Fruit fly (Drosophila melanogaster): ENCODE data around the gene Obp19b.

Gene Obp19b

dm6 chrX:20416433-20416832 lies at the start of gene Obp19b:
Gene Obp19b, plus strand, starts transcription at chrX:20416733.
- no peak for TF ChIP-seq noc (tag; optimal IDR thresholded peaks at IDR 0.05)

DNA sequence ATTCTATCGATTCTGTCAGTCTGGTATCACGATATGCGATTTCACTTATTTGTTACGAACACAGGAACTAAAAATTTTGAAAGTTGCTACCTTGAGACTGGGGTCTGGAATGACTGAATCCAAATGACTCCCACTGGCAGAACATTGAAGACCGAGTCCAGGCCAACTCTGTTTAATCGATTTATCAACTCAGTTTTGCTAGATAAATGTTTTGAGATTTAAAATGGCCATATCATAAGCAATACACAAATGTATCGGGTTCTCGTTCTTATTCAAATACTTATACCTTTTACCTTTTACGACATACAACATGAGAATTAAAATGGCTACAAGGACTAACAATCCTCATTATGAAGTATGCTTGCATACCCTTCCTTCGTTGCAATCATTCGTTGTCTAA lies 40.1 kb upstream of the Obp19b start, which contains the start of gene CG12679:
TSS of gene CG12679 (minus strand) at position 101 of the 400 bp plus-strand sequence.
- no peak for TF ChIP-seq noc (tag; optimal IDR thresholded peaks at IDR 0.05)

DNA sequence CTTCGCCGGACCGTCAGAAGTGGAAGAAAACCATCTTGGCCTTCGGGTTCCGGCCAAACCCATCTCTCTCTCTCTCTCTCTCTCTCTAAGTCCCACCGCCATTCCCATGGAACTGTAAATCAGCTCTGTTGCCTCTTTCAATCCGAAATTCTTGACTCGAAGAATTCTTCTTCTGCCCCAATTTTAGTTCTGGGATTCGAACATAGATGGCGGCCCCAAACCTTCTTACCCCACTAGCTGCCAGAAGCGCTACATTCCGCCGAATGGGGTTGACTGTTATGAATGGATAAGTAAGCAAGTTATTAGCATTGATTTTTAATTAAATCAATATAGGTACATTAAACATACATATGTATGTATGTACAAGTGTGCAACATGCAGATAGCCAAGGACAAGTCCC lies 30.7 kb upstream of the Obp19b start:
- no peak for TF ChIP-seq noc (tag; optimal IDR thresholded peaks at IDR 0.05)

dm6 chrX:20389633-20390032 lies 26.9 kb upstream of the Obp19b start:
- TF ChIP-seq noc (tag; optimal IDR thresholded peaks at IDR 0.05) = no peak

dm6 chrX:20390706-20391105 lies 25.8 kb upstream of the Obp19b start, which contains the start of gene jb:
Gene jb, minus strand, starts transcription at chrX:20390806.
- TF ChIP-seq noc (tag; optimal IDR thresholded peaks at IDR 0.05) = no peak

DNA sequence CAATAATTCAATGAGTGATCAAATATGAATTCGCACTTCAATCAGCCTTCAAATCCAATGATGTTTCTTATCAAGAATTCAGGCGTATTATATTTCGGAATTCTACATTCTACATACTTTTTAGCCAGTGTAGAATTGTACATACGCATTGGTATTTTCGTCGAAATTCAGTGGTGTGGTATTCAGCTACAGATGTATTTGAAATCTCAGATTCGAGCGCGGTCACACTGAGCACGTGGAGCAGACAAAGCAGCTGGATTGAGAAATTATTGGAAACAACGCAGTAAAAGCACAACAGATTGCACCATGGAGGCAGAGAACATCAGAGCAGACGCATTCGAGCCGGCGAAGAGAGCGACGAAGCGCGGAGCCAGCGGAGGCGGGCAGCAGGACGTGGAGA lies 25.3 kb upstream of the Obp19b start:
- no peak for TF ChIP-seq noc (tag; optimal IDR thresholded peaks at IDR 0.05)

dm6 chrX:20393580-20393979 lies 23.0 kb upstream of the Obp19b start, which contains the start of gene Syx16:
Gene Syx16, minus strand, starts transcription at chrX:20393751.
- TF ChIP-seq noc (tag; optimal IDR thresholded peaks at IDR 0.05) = no peak

DNA sequence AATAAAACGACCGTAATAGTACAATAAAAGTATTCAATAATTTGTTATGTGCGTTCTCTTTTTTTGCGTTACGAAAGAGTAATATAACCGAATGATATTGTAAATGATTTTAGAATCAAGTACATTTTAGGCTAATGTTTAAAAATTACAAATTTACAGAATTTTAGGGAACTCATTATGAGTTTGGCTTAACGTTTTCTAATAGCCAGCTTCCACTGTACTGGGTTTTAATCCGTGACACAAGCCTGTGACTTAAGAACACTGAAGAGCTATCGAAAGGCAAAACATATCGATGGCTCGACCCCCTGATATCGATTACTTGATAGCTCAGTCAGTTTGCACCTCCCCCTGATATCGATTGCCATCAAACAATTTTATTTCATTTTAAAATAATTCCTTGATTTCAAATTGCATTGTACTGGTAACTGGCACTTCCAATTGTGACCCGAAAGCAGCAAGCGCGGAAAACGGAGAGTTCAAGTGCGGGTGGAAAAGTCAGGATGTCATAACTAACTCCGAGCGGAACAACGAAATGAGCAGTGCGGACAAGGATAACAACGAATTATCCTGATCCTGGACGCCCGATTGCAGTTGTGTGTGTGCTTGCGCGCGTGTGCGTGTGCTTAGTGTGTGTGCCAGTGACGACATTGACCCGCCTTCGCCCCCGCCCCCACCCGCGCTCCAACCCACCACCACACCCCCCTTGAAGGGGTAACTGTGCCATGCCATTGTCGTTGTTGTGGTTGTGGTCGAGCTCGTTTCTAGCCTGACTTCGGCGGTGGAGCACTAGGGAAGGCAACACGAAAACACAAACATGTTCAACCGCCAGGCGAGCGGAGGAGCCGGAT lies 22.2 kb upstream of the Obp19b start, which contains the start of gene HERC2:
TSS of gene HERC2 (plus strand) at position 330 of the 848 bp plus-strand sequence.
- TF ChIP-seq noc (tag; optimal IDR thresholded peaks at IDR 0.05) = no peak

DNA sequence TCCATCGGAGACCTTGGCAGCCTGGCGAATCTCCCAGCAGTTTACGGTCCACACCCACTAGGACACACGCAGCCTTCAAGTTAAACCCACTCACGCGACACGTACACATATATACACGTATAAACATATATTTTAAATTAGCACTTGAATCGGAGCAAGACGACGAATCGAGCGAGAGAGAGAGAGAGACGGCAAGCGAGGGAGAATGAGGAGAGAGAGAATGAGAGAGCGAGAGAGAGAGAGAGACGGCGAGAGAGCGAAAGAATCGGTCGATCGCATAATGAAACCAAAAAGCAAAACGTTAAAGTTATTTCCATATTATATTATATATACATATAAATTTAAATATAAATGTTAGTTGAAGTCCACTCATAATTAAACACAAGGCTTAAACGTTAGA lies 4.9 kb upstream of the Obp19b start:
- TF ChIP-seq noc (tag; optimal IDR thresholded peaks at IDR 0.05) = no peak

DNA sequence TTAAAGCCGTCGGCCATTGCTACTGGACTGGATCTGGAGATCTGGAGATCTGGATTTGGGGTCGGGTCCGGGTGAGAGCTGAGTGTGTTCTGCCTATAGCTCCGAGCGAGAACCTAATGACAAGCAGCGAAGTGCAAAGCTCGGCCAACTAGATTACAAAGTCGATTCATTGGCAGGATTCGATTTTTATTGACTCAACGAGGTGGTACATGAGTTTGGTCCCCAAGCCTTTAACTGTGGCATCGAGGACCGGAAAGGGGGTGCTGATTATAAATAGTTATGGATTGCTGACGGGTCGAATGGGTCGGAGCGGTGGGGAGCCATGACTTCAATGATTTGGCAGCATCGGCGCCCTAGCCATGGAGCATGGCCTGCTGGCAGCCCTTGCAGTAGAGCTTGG lies 3.1 kb upstream of the Obp19b start, which contains the start of gene CG15459:
TSS of gene CG15459 (minus strand) at position 101 of the 400 bp plus-strand sequence.
- no peak for TF ChIP-seq noc (tag; optimal IDR thresholded peaks at IDR 0.05)

dm6 chrX:20414099-20414498 lies 2.4 kb upstream of the Obp19b start, which contains the start of gene CG15458:
Gene CG15458, minus strand, starts transcription at chrX:20414199.
- no peak for TF ChIP-seq noc (tag; optimal IDR thresholded peaks at IDR 0.05)

DNA sequence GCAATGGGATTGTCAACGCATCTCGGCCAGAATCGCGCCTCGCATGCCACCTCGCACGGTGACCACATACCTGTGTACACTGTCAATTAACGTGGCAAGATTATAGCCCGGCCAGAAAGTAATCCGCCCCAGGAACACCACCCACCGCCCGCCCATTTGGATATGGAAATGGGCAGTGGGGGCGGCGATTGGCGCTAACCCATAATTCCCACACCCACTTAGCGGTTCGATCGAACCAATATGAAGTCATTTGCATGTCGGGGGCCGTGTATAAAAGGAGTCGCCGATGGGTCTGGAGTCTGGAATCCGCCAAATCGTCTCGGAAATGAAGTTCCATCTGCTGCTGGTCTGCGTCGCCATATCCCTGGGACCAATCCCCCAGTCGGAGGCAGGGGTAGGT lies 1.1 kb upstream of the Obp19b start, which contains the start of gene Obp19a:
TSS of gene Obp19a (plus strand) at position 301 of the 400 bp plus-strand sequence.
- TF ChIP-seq noc (tag; optimal IDR thresholded peaks at IDR 0.05) = no peak

dm6 chrX:20418864-20419263 lies 2.3 kb downstream of the Obp19b start, which contains the start of gene Obp19c:
Gene Obp19c, minus strand, starts transcription at chrX:20418964.
- TF ChIP-seq noc (tag; optimal IDR thresholded peaks at IDR 0.05) = no peak

DNA sequence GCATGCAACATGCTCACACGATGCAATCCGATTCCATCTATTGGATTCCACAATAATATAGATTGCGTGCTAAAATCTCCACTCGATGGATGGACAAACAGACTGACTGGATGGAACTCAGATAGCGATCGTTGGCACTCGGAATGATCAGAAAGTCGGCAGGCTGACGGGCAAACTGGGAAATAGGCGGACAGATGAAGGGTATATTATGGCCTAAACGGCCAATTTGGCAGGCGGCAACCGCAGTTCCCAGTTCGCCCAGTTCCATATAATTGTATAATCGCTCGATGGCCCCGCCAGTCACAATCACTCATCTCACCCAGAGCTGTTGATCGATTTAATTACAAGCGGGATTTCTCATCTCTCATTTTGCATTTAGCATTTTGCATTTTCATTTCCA lies 2.8 kb downstream of the Obp19b start, which contains the start of gene Obp19d:
TSS of gene Obp19d (plus strand) at position 301 of the 400 bp plus-strand sequence.
- TF ChIP-seq noc (tag; optimal IDR thresholded peaks at IDR 0.05) = no peak

dm6 chrX:20423158-20423557 lies 6.6 kb downstream of the Obp19b start:
- no peak for TF ChIP-seq noc (tag; optimal IDR thresholded peaks at IDR 0.05)

DNA sequence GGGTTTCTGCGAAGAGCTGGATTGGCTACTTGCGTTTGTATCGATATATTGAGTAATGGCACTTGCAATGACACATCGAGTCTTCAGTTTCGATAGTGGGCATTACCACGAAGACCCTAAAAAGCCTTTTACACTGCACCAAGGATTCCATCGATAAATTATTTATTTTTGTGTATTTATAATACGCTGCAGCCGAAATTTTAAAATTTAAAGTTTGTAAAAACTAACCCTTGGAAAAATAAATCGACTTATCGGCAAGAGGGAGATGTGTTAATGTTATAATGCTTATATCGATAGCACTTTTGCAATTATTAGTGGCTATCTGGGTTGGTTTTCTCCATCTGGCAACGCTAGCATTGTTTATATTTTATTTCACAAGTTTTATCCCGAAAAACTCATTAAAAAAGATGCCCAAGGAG lies 7.2 kb downstream of the Obp19b start, which contains the start of the genes Pp4-19C and cactin:
TSS of gene Pp4-19C (minus strand) at position 256 of the 419 bp plus-strand sequence.
TSS of gene cactin (plus strand) at position 323 of the 419 bp plus-strand sequence.
- TF ChIP-seq noc (tag; optimal IDR thresholded peaks at IDR 0.05) = no peak

dm6 chrX:20426818-20427217 lies 10.3 kb downstream of the Obp19b start, which contains the start of gene CG15456:
Gene CG15456, minus strand, starts transcription at chrX:20427042.
- no peak for TF ChIP-seq noc (tag; optimal IDR thresholded peaks at IDR 0.05)
